Fruit fly (Drosophila melanogaster): ENCODE results near the gene Rab11.

DNA sequence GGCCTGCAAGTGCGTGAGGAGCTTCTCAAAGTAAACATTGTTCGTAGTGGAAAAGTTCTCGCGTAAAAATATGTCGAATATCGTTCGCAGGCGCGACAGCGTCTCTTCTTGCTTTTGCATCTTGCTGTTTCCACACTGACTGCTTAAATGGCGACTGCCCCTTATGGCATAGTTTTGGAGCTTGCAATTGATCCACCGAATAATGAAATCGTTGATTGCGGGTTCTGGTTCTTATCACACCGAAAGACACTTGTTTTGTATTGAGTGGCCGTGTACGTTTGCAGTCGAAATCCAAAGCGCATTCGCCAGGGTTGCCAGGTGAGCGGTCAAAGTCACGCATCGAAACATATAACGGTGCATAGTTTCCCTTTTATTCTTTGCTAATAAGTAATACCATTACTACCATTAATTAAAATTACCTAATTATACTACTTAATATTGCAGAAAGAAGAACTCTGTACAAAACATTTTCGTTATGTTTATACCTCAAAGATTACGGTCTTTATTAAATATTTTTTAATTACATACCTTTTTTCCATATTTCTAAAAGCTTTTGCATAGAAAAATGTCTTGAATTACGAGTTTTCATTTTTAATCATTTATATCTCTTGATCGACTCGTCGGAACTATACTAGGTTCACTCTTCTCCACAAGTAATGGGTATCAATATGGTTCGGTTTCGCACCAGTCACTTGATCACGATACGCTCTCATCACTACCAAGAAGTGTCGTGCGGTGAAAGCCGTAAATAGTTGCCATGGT, 9.6 kb upstream of the Rab11 start, which contains the start of the genes CG7044 and Tbc1d22:
- TF ChIP-seq Sox102F (GFP tag; optimal IDR thresholded peaks at IDR 0.05) (no peak), btn (GFP tag; optimal IDR thresholded peaks at IDR 0.05) (no peak)

Measured in whole organism, embryonic.